Fruit fly (Drosophila melanogaster) ovary, adult (tissue): ENCODE measurements around the gene CG1806.

Experiments used
- CG17801 ChIP-seq: fragments of 200-800 bp; optimal IDR thresholded peaks from 2 replicates; lab custom pipeline; 2019; ENCODE audit warnings: missing biosample characterization, mild to moderate bottlenecking, missing genetic modification characterization, moderate library complexity; ENCODE audit not compliant: partially characterized antibody

Gene CG1806

dm6 chrX:12006678-12007441, at the start of gene CG1806:
TSS of gene CG1806 (plus strand) at chrX:12007176.
- TF ChIP-seq CG17801 (GFP tag; lab: Kevin White, UChicago), result peak; percentile 96

dm6 chrX:11983838-11984237, 23.1 kb upstream of the CG1806 start:
- TF ChIP-seq CG17801 (GFP tag; lab: Kevin White, UChicago), result no peak

dm6 chrX:11984987-11985386, 22.0 kb upstream of the CG1806 start, which contains the start of gene cac:
TSS of gene cac (minus strand) at chrX:11985087.
- TF ChIP-seq CG17801 (GFP tag; lab: Kevin White, UChicago), result no peak

- no peak for TF ChIP-seq CG17801 (GFP tag; lab: Kevin White, UChicago)
Measured at dm6 chrX:11987664-11988063, 19.3 kb upstream of the CG1806 start, which contains the start of gene gd. TSS of gene gd (minus strand) at chrX:11987764.

dm6 chrX:11988912-11989311, 18.1 kb upstream of the CG1806 start, which contains the start of gene tsg:
TSS of gene tsg (minus strand) at chrX:11988948.
- TF ChIP-seq CG17801 (GFP tag; lab: Kevin White, UChicago), result no peak

dm6 chrX:11992668-11993067, 14.3 kb upstream of the CG1806 start, which contains the start of gene CG18130:
TSS of gene CG18130 (minus strand) at chrX:11992768.
- no peak for TF ChIP-seq CG17801 (GFP tag; lab: Kevin White, UChicago)

dm6 chrX:11993279-11993678, 13.7 kb upstream of the CG1806 start:
- TF ChIP-seq CG17801 (GFP tag; lab: Kevin White, UChicago), result no peak

- no peak for TF ChIP-seq CG17801 (GFP tag; lab: Kevin White, UChicago)
Measured at dm6 chrX:11999974-12000618, 6.9 kb upstream of the CG1806 start.

- no peak for TF ChIP-seq CG17801 (GFP tag; lab: Kevin White, UChicago)
Measured at dm6 chrX:12001005-12001404, 6.0 kb upstream of the CG1806 start.

dm6 chrX:12003437-12004394, 3.3 kb upstream of the CG1806 start, which contains the start of gene fw:
TSS of gene fw (minus strand) at chrX:12003914.
- TF ChIP-seq CG17801 (GFP tag; lab: Kevin White, UChicago), result no peak

dm6 chrX:12004395-12004768, 2.6 kb upstream of the CG1806 start:
- TF ChIP-seq CG17801 (GFP tag; lab: Kevin White, UChicago), result no peak

dm6 chrX:12007593-12007992, 617 bp downstream of the CG1806 start:
- no peak for TF ChIP-seq CG17801 (GFP tag; lab: Kevin White, UChicago)

- TF ChIP-seq CG17801 (GFP tag; lab: Kevin White, UChicago), result no peak
Measured at dm6 chrX:12012149-12013097, 5.4 kb downstream of the CG1806 start, which contains the start of the genes CG1492 and regucalcin. TSS of gene CG1492 (minus strand) at chrX:12012211. TSS of gene regucalcin (plus strand) at chrX:12012377.
